Fruit fly (Drosophila melanogaster): Measurements from ENCODE around the gene TfIIA-L.

Gene TfIIA-L

dm6 chr3R:27246264-27246663 lies 4.6 kb upstream of the TfIIA-L start (continued):
- TF ChIP-seq Taf1 (GFP tag; IDR thresholded peaks at IDR 0.05) (no peak), Aef1 (GFP tag; IDR thresholded peaks at IDR 0.05) (no peak), CG31441 (GFP tag; IDR thresholded peaks at IDR 0.05) (peak; percentile 96), CG13296 (GFP tag; optimal IDR thresholded peaks at IDR 0.05) (peak; percentile 90), fd102C (GFP tag; optimal IDR thresholded peaks at IDR 0.05) (no peak), CG9215 (GFP tag; IDR thresholded peaks at IDR 0.05) (0 out of 2 replicates have a peak, but pooled peaks have one; percentile 19), CG8281 (tag; optimal IDR thresholded peaks at IDR 0.05) (peak; percentile 57), CG6654 (GFP tag; optimal IDR thresholded peaks at IDR 0.05) (peak; percentile 38), CG12659 (GFP tag; optimal IDR thresholded peaks at IDR 0.05) (peak; percentile 87), nau (GFP tag; optimal IDR thresholded peaks at IDR 0.05) (no peak), Nf-YC (tag; optimal IDR thresholded peaks at IDR 0.05) (peak; percentile 81), zen2 (GFP tag; IDR thresholded peaks at IDR 0.05; ENCODE audit: partially characterized antibody) (no peak), CG4854 (GFP tag; optimal IDR thresholded peaks at IDR 0.05) (no peak), Vsx1 (GFP tag; optimal IDR thresholded peaks at IDR 0.05) (peak; percentile 29), CG17802 (tag; optimal IDR thresholded peaks at IDR 0.05) (no peak), CG18476 (GFP tag; optimal IDR thresholded peaks at IDR 0.05) (no peak), ap (GFP tag; IDR thresholded peaks at IDR 0.05) (0 out of 2 replicates have a peak, but pooled peaks have one; percentile 49), CG31388 (GFP tag; optimal IDR thresholded peaks at IDR 0.05) (no peak), CTCF (GFP tag; optimal IDR thresholded peaks at IDR 0.05) (peak; percentile 19), aop (GFP tag; IDR thresholded peaks at IDR 0.05) (no peak), fu2 (GFP tag; optimal IDR thresholded peaks at IDR 0.05) (no peak), lilli (GFP tag; optimal IDR thresholded peaks at IDR 0.05) (peak; percentile 1), Scr (GFP tag; IDR thresholded peaks at IDR 0.05; ENCODE audit: partially characterized antibody) (no peak), da (GFP tag; optimal IDR thresholded peaks at IDR 0.05) (no peak), CG12104 (GFP tag; optimal IDR thresholded peaks at IDR 0.05) (peak; percentile 75), ranshi (GFP tag; IDR thresholded peaks at IDR 0.05) (0 out of 2 replicates have a peak, but pooled peaks have one; percentile 39), phol (tag; optimal IDR thresholded peaks at IDR 0.05) (peak; percentile 89), grn (GFP tag; optimal IDR thresholded peaks at IDR 0.05) (no peak), twi (tag; optimal IDR thresholded peaks at IDR 0.05) (peak; percentile 78), CG12299 (tag; optimal IDR thresholded peaks at IDR 0.05) (peak; percentile 74), caup (GFP tag; optimal IDR thresholded peaks at IDR 0.05; ENCODE audit: severe bottlenecking) (peak; percentile 71), nerfin-2 (GFP tag; IDR thresholded peaks at IDR 0.05; ENCODE audit: partially characterized antibody) (no peak), CG8359 (GFP tag; optimal IDR thresholded peaks at IDR 0.05; ENCODE audit: borderline replicate concordance) (peak; percentile 2), CG9932 (GFP tag; IDR thresholded peaks at IDR 0.05) (peak; percentile 36; the same call in 1 of the 2 replicates), insv (GFP tag; optimal IDR thresholded peaks at IDR 0.05) (no peak), CG14441 (GFP tag; IDR thresholded peaks at IDR 0.05) (no peak), CG16779 (GFP tag; IDR thresholded peaks at IDR 0.05) (no peak), Stat92E (GFP tag; optimal IDR thresholded peaks at IDR 0.05) (peak in 1 of 3 experiments; percentile 44), CG32772 (GFP tag; IDR thresholded peaks at IDR 0.05) (peak; percentile 58; the same call in 1 of the 2 replicates), CG10543 (GFP tag; optimal IDR thresholded peaks at IDR 0.05) (peak; percentile 13), CG2116 (GFP tag; optimal IDR thresholded peaks at IDR 0.05) (peak; percentile 38), CG11093 (GFP tag; IDR thresholded peaks at IDR 0.05) (no peak), CG33213 (GFP tag; optimal IDR thresholded peaks at IDR 0.05) (no peak), Hr3 (GFP tag; optimal IDR thresholded peaks at IDR 0.05) (peak; percentile 68), tgo (GFP tag; IDR thresholded peaks at IDR 0.05) (peak; percentile 65; the same call in 2 of the 3 replicates), usp (GFP tag; optimal IDR thresholded peaks at IDR 0.05) (no peak), wek (GFP tag; optimal IDR thresholded peaks at IDR 0.05) (no peak), ftz-f1 (GFP tag; optimal IDR thresholded peaks at IDR 0.05) (no peak), CG14965 (GFP tag; optimal IDR thresholded peaks at IDR 0.05; ENCODE audit: borderline replicate concordance) (no peak), CG15479 (GFP tag; optimal IDR thresholded peaks at IDR 0.05) (no peak), croc (GFP tag; conservative IDR thresholded peaks at IDR 0.05) (peak; percentile 51; the same call in 2 of the 3 replicates)

All from whole organism, embryonic.